Worm (Caenorhabditis elegans) whole organism, midembryonic: ENCODE measurements around the gene K08D9.2.

Experiments
- T22C8.4 ChIP-seq: fragments of 200-800 bp; sonication (Bioruptor generic); IDR thresholded peaks from 2 replicates; pipeline ENCODE4 v1.3.6; 2022; ENCODE audit warnings: missing genetic modification characterization, missing compliant biosample characterization
- cog-1 ChIP-seq: sonication (generic microtip); optimal IDR thresholded peaks from 2 replicates; lab custom pipeline; 2016; ENCODE audit warnings: missing genetic modification characterization, missing compliant biosample characterization
- flt-1 ChIP-seq: fragments of 200-800 bp; sonication (Bioruptor generic); IDR thresholded peaks from 2 replicates; pipeline ENCODE4 v1.3.6; 2022; ENCODE audit warnings: missing genetic modification characterization, missing compliant biosample characterization
- klf-2 ChIP-seq: fragments of 200-800 bp; sonication (Bioruptor generic); conservative IDR thresholded peaks from 2 replicates; pipeline ENCODE4 v1.3.6; 2022; ENCODE audit warnings: missing genetic modification reagents, missing genetic modification characterization, missing compliant biosample characterization
- med-1 ChIP-seq: sonication (generic microtip); optimal IDR thresholded peaks from 2 replicates; lab custom pipeline; 2017; ENCODE audit warnings: missing genetic modification characterization, mild to moderate bottlenecking, missing compliant biosample characterization, antibody characterized with exemption, missing genetic modification reagents; ENCODE audit not compliant: insufficient read depth
- ref-1 ChIP-seq: fragments of 200-800 bp; sonication (Bioruptor generic); conservative IDR thresholded peaks from 2 replicates; pipeline ENCODE4 v1.3.6; 2022; ENCODE audit warnings: missing genetic modification reagents, missing genetic modification characterization, missing compliant biosample characterization
- tab-1 ChIP-seq: fragments of 200-800 bp; sonication (Bioruptor generic); IDR thresholded peaks from 2 replicates; pipeline ENCODE4 v1.3.6; 2022; ENCODE audit warnings: missing genetic modification characterization, missing compliant biosample characterization
- ztf-23 ChIP-seq: fragments of 200-800 bp; sonication (Bioruptor generic); IDR thresholded peaks from 2 replicates; pipeline ENCODE4 v1.3.6; 2022; ENCODE audit warnings: missing genetic modification reagents, missing genetic modification characterization, missing compliant biosample characterization
- ztf-29 ChIP-seq: fragments of 200-800 bp; sonication (Bioruptor generic); IDR thresholded peaks from 2 replicates; pipeline ENCODE4 v1.3.6; 2022; ENCODE audit warnings: missing genetic modification reagents, missing genetic modification characterization, missing compliant biosample characterization

K08D9.2 gene

DNA sequence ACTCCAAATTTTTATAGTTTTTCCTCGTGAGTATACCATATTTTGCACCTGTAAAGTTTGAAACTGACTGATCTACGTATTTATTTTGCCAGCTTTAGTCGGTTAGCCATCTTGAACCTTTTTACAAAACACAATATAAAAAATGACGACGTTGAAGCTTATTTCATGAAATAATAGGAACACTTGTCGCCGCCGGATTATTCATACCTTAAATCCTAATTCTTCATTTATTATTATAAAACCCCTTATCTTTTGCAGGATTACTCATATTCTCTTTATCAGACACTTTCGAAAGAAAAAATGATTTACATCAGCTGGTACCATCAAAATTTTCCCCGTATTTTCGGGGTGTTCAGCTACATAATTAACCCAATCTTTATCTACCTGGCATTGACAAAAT is 20.0 kb downstream of the K08D9.2 start, which contains the start of gene srj-8:
TSS of gene srj-8 (plus strand) at position 301 of the 400 bp plus-strand sequence.
- TF ChIP-seq med-1 (GFP tag; lab: Kevin White, UChicago) = no peak
- no peak for TF ChIP-seq ztf-23 (GFP tag; lab: Robert Waterston, UW)
- no peak for TF ChIP-seq klf-2 (GFP tag; lab: Robert Waterston, UW)
- no peak for TF ChIP-seq ztf-29 (GFP tag; lab: Robert Waterston, UW)
- no peak for TF ChIP-seq cog-1 (tag; lab: Kevin White, UChicago)
- TF ChIP-seq T22C8.4 (GFP tag; lab: Robert Waterston, UW) = no peak
- no peak for TF ChIP-seq ref-1
- no peak for TF ChIP-seq tab-1
- no peak for TF ChIP-seq flt-1 (GFP tag; lab: Robert Waterston, UW)

DNA sequence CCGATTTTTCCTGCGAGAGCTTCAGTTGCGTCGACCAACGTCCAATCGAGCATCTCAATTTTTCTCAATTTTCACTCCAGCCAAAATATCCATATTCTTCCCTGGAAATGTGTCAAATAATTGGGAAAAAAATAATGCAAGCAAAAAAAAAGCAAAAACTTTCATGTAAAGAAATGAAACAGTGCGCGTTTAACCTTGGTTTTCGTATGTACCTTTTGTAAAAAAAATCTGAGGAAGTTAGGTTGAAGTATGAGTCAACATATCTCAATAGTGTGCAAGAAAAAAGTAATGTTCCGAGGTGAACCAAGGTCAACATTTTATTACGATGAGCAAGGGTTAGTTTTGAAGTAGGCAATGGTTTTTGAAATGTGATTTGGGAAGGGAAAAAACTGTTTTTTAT is 22.7 kb downstream of the K08D9.2 start, which contains the start of gene T28A11.13:
TSS of gene T28A11.13 (minus strand) at position 101 of the 400 bp plus-strand sequence.
- TF ChIP-seq ztf-23 (GFP tag; lab: Robert Waterston, UW) (no peak), klf-2 (GFP tag; lab: Robert Waterston, UW) (no peak), flt-1 (GFP tag; lab: Robert Waterston, UW) (no peak), T22C8.4 (GFP tag; lab: Robert Waterston, UW) (no peak), ref-1 (no peak), ztf-29 (GFP tag; lab: Robert Waterston, UW) (no peak), tab-1 (no peak), cog-1 (tag; lab: Kevin White, UChicago) (no peak), med-1 (GFP tag; lab: Kevin White, UChicago) (no peak)

DNA sequence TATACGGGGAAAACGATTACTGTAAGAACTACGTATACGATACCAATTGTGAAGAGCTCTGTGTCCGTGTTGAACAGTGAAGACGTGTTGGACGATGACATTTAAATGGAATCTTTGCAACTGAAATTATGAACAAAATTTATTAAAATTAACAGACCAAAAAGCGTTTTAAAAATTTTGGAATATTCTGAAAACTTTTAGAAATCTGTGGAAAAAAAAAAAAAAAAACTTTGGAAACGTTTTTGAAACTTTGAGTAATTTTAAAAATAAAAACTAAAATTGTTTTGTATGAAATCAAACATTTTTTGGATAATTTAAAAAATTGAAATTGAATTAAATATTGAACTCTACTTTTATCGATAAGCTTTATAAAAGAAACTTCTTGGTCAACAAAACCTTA is 28.6 kb downstream of the K08D9.2 start, which contains the start of gene srt-63:
TSS of gene srt-63 (minus strand) at position 101 of the 400 bp plus-strand sequence.
- TF ChIP-seq flt-1 (GFP tag; lab: Robert Waterston, UW) (no peak), med-1 (GFP tag; lab: Kevin White, UChicago) (no peak)

DNA sequence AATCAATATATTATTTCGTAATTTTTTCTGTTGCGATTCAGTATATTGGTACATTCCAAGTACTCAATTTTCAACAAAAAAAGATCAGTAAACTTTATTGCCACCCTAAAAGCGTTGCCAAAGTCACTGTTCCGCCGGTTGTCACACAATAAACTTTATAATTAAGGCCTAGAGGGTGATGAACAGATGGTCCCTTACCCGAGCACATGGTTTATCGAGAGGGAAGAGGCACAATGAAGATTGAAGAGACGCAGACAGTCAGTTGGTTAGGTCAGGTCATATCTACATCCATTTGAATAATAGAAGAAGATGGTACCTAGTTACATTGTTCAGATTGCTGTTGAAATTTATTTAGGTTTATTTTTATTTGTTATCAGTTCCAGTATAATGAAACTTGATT is 29.3 kb downstream of the K08D9.2 start:
- TF ChIP-seq ztf-29 (GFP tag; lab: Robert Waterston, UW) (no peak), tab-1 (no peak), cog-1 (tag; lab: Kevin White, UChicago) (no peak), T22C8.4 (GFP tag; lab: Robert Waterston, UW) (no peak), flt-1 (GFP tag; lab: Robert Waterston, UW) (no peak), med-1 (GFP tag; lab: Kevin White, UChicago) (no peak), ztf-23 (GFP tag; lab: Robert Waterston, UW) (no peak), ref-1 (no peak), klf-2 (GFP tag; lab: Robert Waterston, UW) (no peak)

DNA sequence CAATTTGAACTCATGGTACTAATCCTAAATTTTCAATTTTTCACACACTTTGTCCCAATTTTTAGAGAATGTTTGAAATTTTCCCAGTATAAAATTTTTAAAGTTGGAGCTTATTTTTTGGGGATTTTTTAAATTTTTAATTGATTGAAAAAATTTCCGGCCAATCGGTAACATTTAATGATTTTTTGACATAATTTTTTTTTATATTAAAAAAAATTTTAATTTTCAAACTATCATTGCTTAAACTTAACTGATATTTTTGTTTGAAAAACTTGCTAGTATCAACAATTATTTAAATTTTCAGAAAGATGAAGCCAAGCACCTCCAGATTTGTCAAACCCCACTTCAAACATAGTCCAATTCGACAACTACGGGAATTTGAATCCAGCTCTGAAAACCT is 29.8 kb downstream of the K08D9.2 start, which contains the start of gene T28A11.22:
TSS of gene T28A11.22 (plus strand) at position 301 of the 400 bp plus-strand sequence.
- TF ChIP-seq flt-1 (GFP tag; lab: Robert Waterston, UW) = no peak
- TF ChIP-seq ref-1 = no peak
- no peak for TF ChIP-seq ztf-29 (GFP tag; lab: Robert Waterston, UW)

DNA sequence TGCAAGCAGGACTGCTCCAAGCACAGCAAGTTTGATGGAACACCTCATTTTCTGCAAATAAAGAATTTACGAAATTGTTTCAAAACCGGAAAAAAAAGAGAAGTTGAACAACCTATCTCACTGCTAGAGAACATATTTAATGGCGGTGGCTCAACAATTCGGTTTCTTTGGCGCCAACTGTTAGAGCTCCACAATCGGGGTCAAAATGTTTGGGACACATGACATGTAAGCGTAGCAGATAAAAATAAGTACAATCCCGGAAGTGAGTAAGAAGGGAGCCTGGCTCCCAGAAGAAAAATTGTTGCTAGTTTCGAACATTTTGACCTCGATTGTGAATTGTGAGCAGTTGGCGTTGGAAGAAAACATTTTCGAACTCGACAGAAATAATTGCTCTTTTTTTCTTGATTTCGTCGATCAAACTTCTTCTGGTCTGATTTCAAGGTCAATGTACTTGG is 31.7 kb downstream of the K08D9.2 start, which contains the start of gene T28A11.16:
TSS of gene T28A11.16 (minus strand) at position 51 of the 455 bp plus-strand sequence.
- TF ChIP-seq med-1 (GFP tag; lab: Kevin White, UChicago) (no peak), ref-1 (no peak), cog-1 (tag; lab: Kevin White, UChicago) (no peak), flt-1 (GFP tag; lab: Robert Waterston, UW) (no peak), klf-2 (GFP tag; lab: Robert Waterston, UW) (no peak), ztf-23 (GFP tag; lab: Robert Waterston, UW) (no peak), tab-1 (no peak), T22C8.4 (GFP tag; lab: Robert Waterston, UW) (no peak), ztf-29 (GFP tag; lab: Robert Waterston, UW) (no peak)

DNA sequence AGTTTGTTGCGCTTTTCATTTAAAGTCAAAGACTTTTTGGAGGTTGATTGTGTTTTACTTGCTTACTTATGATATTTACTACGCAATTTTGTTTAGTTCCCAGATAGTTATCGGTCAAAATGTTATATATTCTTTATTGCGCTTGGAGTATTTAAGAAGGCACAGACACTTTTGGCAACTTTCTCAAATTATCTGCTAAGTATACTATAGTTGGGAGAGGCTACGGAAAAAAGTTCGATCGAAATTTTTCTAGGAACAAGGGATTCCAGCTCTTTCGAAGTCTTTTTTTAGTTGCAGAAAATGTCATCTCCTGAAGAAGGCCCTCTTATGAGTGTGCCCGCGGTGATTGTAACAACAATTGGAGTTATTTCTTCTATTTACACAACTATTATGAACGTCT is 32.6 kb downstream of the K08D9.2 start, which contains the start of gene srbc-5:
TSS of gene srbc-5 (plus strand) at position 301 of the 400 bp plus-strand sequence.
- TF ChIP-seq ztf-29 (GFP tag; lab: Robert Waterston, UW) (no peak), klf-2 (GFP tag; lab: Robert Waterston, UW) (no peak), ztf-23 (GFP tag; lab: Robert Waterston, UW) (no peak), tab-1 (no peak), cog-1 (tag; lab: Kevin White, UChicago) (no peak), ref-1 (no peak), med-1 (GFP tag; lab: Kevin White, UChicago) (no peak), T22C8.4 (GFP tag; lab: Robert Waterston, UW) (no peak), flt-1 (GFP tag; lab: Robert Waterston, UW) (no peak)

DNA sequence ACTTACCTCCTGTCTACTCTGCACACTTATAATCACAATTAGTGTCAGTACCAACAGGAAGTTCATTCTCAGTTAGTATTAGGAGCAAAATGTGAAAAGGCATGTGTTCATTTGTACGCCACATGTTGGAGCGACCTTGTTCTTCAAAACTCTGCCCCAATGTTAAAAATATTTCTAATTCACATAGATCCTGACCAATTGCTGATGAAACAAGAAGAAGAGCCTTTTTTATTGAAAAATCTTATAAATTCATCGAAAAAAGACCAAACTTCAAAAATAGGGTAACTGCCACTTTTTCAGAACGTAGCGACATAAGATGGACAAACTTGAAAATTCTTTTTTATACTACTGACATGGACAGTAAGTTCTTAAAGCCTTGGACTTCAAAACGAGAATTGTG is 38.7 kb downstream of the K08D9.2 start, which contains the start of gene T28A11.17:
TSS of gene T28A11.17 (minus strand) at position 101 of the 400 bp plus-strand sequence.
- TF ChIP-seq T22C8.4 (GFP tag; lab: Robert Waterston, UW) = no peak

DNA sequence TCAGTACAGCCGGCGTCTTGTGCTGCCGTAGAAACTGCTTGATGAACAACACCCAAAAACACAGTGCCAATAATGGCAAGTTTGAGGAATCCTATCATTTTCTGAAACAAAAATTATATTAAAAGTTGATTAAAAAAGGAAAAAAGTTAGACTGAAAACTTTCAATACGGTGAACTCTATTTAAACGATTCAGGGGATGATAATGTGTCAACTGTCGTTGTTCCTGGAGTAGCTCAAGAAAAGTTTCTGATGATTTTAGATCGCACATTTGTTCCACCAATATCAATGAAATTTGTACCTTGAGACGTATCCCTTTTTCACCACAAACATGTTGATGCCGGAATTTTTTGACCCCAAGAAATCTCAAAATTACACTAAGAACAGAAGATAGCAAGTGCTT is 40.5 kb downstream of the K08D9.2 start, which contains the start of gene T28A11.18:
TSS of gene T28A11.18 (minus strand) at position 101 of the 400 bp plus-strand sequence.
- TF ChIP-seq tab-1 (no peak), flt-1 (GFP tag; lab: Robert Waterston, UW) (no peak), med-1 (GFP tag; lab: Kevin White, UChicago) (no peak), ztf-23 (GFP tag; lab: Robert Waterston, UW) (no peak), ref-1 (no peak), ztf-29 (GFP tag; lab: Robert Waterston, UW) (no peak), klf-2 (GFP tag; lab: Robert Waterston, UW) (no peak), cog-1 (tag; lab: Kevin White, UChicago) (no peak), T22C8.4 (GFP tag; lab: Robert Waterston, UW) (no peak)

DNA sequence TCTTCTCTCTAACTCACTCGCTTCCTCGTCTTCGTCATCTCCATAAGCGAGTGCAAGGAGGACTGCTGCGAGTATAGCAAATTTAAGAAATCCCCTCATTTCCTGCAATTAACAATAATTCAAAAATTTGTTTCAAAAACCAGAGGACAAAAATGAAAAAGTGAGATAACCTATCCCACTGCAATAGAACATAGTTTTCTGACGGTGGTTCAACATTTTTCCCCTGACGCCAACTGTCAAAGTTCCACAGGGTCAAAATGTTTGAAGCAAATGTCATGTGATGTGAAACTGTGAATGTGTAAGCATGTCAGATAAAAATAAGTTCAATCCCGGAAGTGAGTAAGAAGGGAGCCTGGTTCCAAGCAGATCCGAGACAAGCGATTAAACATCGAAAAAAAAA is 41.9 kb downstream of the K08D9.2 start, which contains the start of gene T28A11.19:
TSS of gene T28A11.19 (minus strand) at position 108 of the 400 bp plus-strand sequence.
- TF ChIP-seq cog-1 (tag; lab: Kevin White, UChicago) (no peak), T22C8.4 (GFP tag; lab: Robert Waterston, UW) (no peak), ztf-23 (GFP tag; lab: Robert Waterston, UW) (no peak), klf-2 (GFP tag; lab: Robert Waterston, UW) (no peak), tab-1 (no peak)
